Fruit fly (Drosophila melanogaster) whole organism: ENCODE data around the gene CG43407.

Source experiments
- CG8478 ChIP-seq: fragments of >200 bp; optimal IDR thresholded peaks from 2 replicates; lab custom pipeline; 2018; ENCODE audit warnings: inconsistent platforms
- Dll ChIP-seq: fragments of >200 bp; optimal IDR thresholded peaks from 2 replicates; lab custom pipeline; 2017
- EcR ChIP-seq, 2 experiments: fragments of >200 bp; optimal IDR thresholded peaks; 2 replicates each; lab custom pipeline; 2017; ENCODE audit warnings: missing biosample characterization in 2 of 2, missing genetic modification characterization in 2 of 2, missing genetic modification reagents in 2 of 2
- pan ChIP-seq: fragments of >200 bp; optimal IDR thresholded peaks from 2 replicates; lab custom pipeline; 2017
- psq ChIP-seq: fragments of >200 bp; optimal IDR thresholded peaks from 2 replicates; lab custom pipeline; 2017
- usp ChIP-seq: fragments of >200 bp; optimal IDR thresholded peaks from 2 replicates; lab custom pipeline; 2017; ENCODE audit warnings: missing biosample characterization, missing genetic modification characterization, mixed read lengths

The CG43407 gene

DNA sequence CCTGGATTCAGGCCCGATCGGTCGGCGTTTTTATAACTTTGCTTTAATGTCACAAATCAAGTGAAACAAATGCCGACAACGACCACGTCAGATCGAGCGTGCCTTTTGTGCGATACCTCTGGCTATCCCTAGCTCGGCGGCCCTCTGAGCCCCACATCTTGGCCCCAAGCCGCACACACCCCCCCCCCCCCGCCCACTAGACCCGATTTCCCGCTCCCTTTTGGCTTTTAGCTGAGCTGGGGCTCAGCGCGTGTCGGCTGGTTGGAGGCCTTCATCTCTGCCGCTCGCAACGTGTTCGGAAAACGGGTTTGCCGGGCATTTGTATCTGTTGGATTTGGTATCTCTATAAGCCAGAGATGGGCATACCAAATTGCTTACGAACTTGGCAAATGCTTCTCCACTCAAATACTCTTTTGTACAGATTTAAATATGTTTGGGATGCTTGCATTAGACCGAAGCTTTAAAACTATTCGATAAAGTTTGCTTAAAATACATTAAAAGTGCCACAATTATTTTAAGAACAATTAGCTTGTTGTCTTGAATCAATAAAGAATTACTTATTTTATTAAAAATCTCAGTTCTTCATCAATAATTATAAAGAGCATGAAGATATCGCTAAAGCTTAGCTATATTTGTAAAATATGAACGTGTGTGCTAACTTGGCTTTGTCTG lies 36.9 kb downstream of the CG43407 start:
- TF ChIP-seq pan (lab: Kevin White, UChicago) (no peak), CG8478 (lab: Kevin White, UChicago) (no peak), Dll (lab: Kevin White, UChicago) (peak; percentile 26), psq (lab: Kevin White, UChicago) (no peak)

DNA sequence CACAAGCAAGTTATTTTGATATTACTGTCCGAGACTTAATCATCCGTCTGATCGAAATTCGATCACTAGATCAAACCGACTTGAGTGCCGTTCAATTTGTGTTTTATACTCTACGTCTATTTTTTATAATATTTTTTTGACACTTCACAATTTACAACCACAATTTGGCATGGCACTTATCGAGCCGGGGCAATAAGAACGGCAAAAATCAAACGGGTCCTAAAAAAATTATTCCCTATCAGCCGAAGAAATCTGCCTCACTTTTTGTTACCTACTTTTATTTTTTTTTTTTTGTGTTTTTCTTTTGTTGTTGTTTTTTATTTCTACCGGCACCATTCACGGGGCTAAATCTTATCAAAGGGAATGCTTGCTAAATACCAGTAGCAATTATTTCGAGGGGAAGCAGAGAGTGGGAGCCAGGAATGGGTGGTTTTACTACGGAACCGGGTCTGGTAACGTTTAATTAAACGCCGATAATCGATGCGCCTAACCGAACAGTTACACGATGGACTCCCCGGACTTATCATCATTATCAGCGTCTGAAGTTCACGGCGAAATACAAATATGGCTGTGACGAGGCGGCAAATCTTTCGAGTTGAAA lies 37.6 kb downstream of the CG43407 start:
- TF ChIP-seq usp (GFP tag; lab: Kevin White, UChicago) (no peak), pan (lab: Kevin White, UChicago) (no peak), EcR (GFP tag; optimal IDR thresholded peaks at IDR 0.05; lab: Kevin White, UChicago) (no peak)

DNA sequence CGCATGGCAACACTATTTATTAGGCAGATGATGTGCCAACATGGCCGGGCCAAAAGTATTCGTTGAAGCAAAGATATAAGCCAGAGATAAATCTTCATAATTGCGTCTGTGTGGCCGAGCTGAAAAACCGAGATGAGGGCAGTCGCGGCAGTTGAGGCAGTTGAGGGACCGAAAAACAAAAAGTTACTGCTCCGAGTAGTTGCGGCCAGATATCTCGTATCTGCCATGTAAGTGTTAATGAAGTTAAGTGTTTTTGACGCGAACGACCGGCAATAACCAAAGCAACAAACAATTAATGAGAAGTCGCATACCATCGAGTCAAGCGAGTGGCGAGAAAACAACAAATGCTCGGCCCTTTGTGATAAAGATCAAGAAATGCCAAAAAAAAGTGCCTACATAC lies 38.4 kb downstream of the CG43407 start:
- TF ChIP-seq pan (lab: Kevin White, UChicago) (no peak), usp (GFP tag; lab: Kevin White, UChicago) (no peak), CG8478 (lab: Kevin White, UChicago) (no peak), psq (lab: Kevin White, UChicago) (no peak), EcR (GFP tag; optimal IDR thresholded peaks at IDR 0.05; lab: Kevin White, UChicago) (no peak), Dll (lab: Kevin White, UChicago) (no peak)

DNA sequence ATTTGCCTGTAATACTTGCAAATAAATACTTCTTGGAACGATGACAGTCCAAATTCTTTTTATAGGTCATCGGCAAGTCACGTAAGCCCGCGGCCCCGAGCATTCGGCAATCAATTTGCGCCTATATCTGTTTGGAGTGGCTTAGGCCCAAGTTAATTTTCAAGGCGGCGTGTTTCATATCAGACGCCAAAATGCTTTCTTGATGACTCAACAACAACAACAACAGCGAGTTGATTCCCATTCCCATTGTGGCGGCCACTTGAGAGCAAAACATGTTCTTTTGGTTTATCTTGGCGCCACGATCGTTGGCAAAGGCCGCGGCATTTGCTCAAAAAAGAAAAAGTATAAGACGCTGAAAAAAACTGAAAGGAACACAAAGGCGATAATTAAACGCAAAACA lies 39.1 kb downstream of the CG43407 start:
- TF ChIP-seq CG8478 (lab: Kevin White, UChicago) (no peak), usp (GFP tag; lab: Kevin White, UChicago) (no peak), pan (lab: Kevin White, UChicago) (no peak), Dll (lab: Kevin White, UChicago) (no peak), EcR (GFP tag; optimal IDR thresholded peaks at IDR 0.05; lab: Kevin White, UChicago) (no peak), psq (lab: Kevin White, UChicago) (no peak)

DNA sequence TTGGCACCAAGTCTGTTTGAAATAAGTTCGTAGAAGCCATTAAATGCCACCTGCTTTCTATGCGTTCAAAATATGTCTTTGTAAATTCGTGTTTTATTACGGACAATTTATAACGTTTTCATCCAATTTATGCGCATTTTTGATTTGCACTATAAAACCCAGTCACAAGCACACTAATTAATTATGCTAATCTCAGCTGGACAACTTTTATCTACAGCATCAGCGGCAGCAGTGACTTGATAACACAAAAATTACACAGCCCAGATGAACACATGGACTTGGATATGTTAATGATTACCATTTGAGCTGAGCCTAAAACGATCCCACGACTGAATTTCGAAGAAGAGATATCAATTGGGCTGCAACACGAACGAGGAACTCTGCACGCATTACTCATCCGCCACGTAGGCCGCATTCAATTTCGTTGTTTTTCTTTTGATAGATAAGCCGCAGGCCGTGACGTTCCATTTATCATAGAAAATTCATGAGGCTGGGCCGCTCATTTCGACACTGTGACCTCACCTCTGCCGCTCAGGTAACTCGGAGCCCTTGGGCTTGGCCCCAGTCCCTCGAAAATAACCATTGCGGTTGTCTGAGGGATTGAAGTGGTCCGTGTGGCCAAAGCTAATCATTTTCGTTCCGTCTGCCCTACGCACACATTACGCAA lies 40.0 kb downstream of the CG43407 start:
- TF ChIP-seq EcR (GFP tag; optimal IDR thresholded peaks at IDR 0.05; lab: Kevin White, UChicago) = no peak
- TF ChIP-seq usp (GFP tag; lab: Kevin White, UChicago) = no peak

DNA sequence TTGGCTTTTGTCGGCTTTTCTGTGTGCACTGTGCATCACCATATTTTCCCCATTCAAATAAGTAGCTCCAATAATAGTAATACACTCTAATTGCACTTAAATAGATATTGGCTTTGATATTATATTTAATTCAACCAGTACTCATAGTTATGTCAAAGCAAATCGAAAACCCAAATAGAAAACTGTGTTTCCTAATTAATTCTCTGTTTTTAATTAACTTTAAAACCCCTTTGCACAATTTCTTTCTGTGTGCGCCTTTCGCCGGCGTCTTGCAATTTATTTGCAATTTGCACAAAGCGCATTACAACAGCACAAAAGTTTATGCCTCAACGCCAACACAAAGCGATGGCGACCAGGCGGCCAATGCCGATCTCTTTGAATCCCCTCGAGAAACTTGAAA lies 42.0 kb downstream of the CG43407 start:
- TF ChIP-seq psq (lab: Kevin White, UChicago) = no peak
- TF ChIP-seq EcR (GFP tag; optimal IDR thresholded peaks at IDR 0.05; lab: Kevin White, UChicago) = no peak
- no peak for TF ChIP-seq Dll (lab: Kevin White, UChicago)
- TF ChIP-seq pan (lab: Kevin White, UChicago) = no peak
- TF ChIP-seq usp (GFP tag; lab: Kevin White, UChicago) = no peak
- no peak for TF ChIP-seq CG8478 (lab: Kevin White, UChicago)

DNA sequence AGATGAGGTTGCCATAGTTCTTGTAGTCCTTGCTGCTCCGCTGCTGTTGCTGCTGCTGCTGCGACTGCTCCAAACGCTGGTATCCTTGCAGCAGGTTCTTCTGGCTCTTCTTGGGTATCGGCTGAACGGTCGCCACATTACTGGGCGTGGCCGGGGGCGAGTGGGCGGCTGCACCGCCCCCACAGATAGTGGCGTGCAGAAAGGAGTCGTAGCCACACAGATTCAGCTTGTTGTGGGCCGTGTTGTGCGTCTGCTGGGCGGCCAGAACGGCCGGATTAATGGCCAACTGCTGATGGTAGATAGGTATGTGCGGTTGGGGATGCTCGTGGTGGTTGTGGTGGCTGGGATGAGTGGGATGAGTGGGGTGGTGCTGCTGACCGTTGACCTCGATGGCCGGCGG lies 47.8 kb downstream of the CG43407 start:
- TF ChIP-seq Dll (lab: Kevin White, UChicago) (no peak), EcR (GFP tag; optimal IDR thresholded peaks at IDR 0.05; lab: Kevin White, UChicago) (no peak), CG8478 (lab: Kevin White, UChicago) (no peak), usp (GFP tag; lab: Kevin White, UChicago) (no peak), psq (lab: Kevin White, UChicago) (no peak), pan (lab: Kevin White, UChicago) (no peak)

DNA sequence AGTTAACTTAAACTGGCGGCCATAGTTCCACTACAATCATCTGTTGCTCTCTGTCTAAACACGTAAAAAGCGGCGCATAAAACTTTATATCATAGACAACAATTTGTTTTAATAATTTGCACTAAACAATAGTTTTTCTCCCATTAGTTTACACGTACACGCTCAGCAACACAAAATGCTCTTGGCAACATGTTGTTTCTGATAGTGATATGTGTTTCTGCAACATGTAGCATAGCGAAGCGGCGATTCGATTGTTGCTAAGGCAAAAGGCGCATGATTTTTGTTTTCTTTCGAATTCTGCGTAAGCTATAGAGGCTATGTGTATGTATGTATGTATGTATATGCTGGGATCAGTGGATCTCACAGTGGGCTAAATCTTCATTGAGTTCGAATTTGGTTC lies 49.1 kb downstream of the CG43407 start:
- TF ChIP-seq usp (GFP tag; lab: Kevin White, UChicago) (no peak), CG8478 (lab: Kevin White, UChicago) (no peak), Dll (lab: Kevin White, UChicago) (no peak), EcR (GFP tag; optimal IDR thresholded peaks at IDR 0.05; lab: Kevin White, UChicago) (no peak)

DNA sequence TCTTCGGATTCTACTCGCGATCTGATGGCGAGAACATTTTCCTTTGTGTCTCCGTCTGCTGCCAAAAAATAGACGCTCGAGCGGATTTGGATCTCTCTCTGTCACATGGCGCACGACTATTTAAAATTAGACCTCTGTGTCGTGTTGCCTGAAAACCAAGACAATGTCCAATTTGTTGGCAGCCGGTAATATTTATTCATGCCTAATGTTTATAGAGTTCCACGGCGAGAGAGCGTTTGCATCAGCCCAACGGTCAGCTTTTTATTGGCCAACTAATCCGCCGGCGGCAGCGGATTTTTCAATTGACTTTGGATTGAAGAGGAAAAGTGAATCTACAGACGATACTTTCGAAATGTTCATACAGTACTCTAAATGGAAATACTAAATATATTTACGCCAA lies 50.0 kb downstream of the CG43407 start, which contains the start of gene SmydA-2:
Gene SmydA-2 (minus strand): TSS at position 33 of the 400 bp plus-strand sequence.
- TF ChIP-seq psq (lab: Kevin White, UChicago) (no peak), CG8478 (lab: Kevin White, UChicago) (no peak), usp (GFP tag; lab: Kevin White, UChicago) (no peak), Dll (lab: Kevin White, UChicago) (no peak), pan (lab: Kevin White, UChicago) (no peak)
